Worm (Caenorhabditis elegans) whole organism, late embryonic: ENCODE results near the gene rpap-3.

ENCODE experiments used
- K02D7.2 ChIP-seq: sonication (generic microtip); optimal IDR thresholded peaks from 2 replicates; lab custom pipeline; 2017; ENCODE audit warnings: mild to moderate bottlenecking, missing genetic modification characterization, missing compliant biosample characterization
- elt-2 ChIP-seq: sonication (generic microtip); optimal IDR thresholded peaks from 2 replicates; lab custom pipeline; 2016; ENCODE audit warnings: missing genetic modification reagents, missing genetic modification characterization, missing compliant biosample characterization
- hlh-30 ChIP-seq: sonication (generic microtip); optimal IDR thresholded peaks from 2 replicates; lab custom pipeline; 2017; ENCODE audit warnings: antibody characterized with exemption, missing genetic modification characterization, missing compliant biosample characterization; ENCODE audit not compliant: insufficient read depth
- pha-4 ChIP-seq: fragments of 150-350 bp; optimal IDR thresholded peaks from 2 replicates; lab custom pipeline; 2018; ENCODE audit warnings: missing biosample characterization, missing genetic modification reagents, missing genetic modification characterization

- TF ChIP-seq hlh-30 (tag; lab: Kevin White, UChicago) (no peak), K02D7.2 (tag; lab: Kevin White, UChicago) (no peak), elt-2 (tag; lab: Kevin White, UChicago) (no peak), pha-4 (tag; lab: Kevin White, UChicago) (no peak)
Observed at ce11 chrIV:7824649-7825048, 45.9 kb upstream of the rpap-3 start.
